Worm (Caenorhabditis elegans): Measurements from ENCODE around the gene C32B5.6.

C32B5.6 gene

ce11 chrII:950374-950773 lies 17.8 kb upstream of the C32B5.6 start:
- TF ChIP-seq isw-1 (GFP tag; IDR thresholded peaks at IDR 0.05) (peak; percentile 19; the same call in 1 of the 2 replicates), lin-14 (GFP tag; optimal IDR thresholded peaks at IDR 0.05) (peak; percentile 56), mep-1 (tag; optimal IDR thresholded peaks at IDR 0.05) (no peak), egl-27 (tag; optimal IDR thresholded peaks at IDR 0.05) (no peak), ceh-82 (tag; optimal IDR thresholded peaks at IDR 0.05) (peak in 2 of 3 experiments; percentile 19 to 45), nhr-20 (tag; optimal IDR thresholded peaks at IDR 0.05) (no peak), fkh-10 (GFP tag; optimal IDR thresholded peaks at IDR 0.05) (no peak), unc-86 (tag; optimal IDR thresholded peaks at IDR 0.05) (peak; percentile 21), fkh-8 (tag; optimal IDR thresholded peaks at IDR 0.05) (peak; percentile 52), zip-4 (GFP tag; optimal IDR thresholded peaks at IDR 0.05) (peak; percentile 48), lin-35 (GFP tag; optimal IDR thresholded peaks at IDR 0.05) (peak in 1 of 2 experiments; percentile 2), grh-1 (GFP tag; IDR thresholded peaks at IDR 0.05) (no peak), dpl-1 (GFP tag; optimal IDR thresholded peaks at IDR 0.05) (peak in 1 of 3 experiments; percentile 17), ama-1 (optimal IDR thresholded peaks at IDR 0.05) (no peak)

DNA sequence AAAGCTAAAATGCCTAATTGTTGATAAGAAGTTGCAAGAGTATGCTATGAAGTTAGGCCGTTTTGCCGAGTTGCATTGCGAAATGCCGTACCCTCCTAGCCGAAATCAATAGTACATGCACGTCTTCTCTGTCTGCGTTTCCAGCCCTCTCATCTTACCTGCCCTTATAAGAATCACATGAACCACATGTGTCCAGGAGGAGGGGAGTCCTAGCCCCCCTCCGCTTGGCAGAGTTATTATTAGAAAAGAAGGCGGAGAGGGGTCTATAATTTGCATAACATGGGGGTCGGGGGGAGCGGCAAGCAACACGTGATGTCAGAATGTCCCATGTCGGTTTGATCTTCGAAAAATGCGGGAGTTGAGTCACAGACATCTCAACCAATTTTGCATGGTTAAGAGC lies 15.2 kb upstream of the C32B5.6 start:
- TF ChIP-seq nhr-12 (tag; optimal IDR thresholded peaks at IDR 0.05) (no peak), efl-1 (optimal IDR thresholded peaks at IDR 0.05) (no peak), efl-1 (GFP tag; optimal IDR thresholded peaks at IDR 0.05 in 1 of 2) (peak in 1 of 2 experiments; percentile 59), ceh-63 (GFP tag; optimal IDR thresholded peaks at IDR 0.05) (no peak), fkh-8 (tag; optimal IDR thresholded peaks at IDR 0.05) (peak; percentile 9), egl-27 (tag; optimal IDR thresholded peaks at IDR 0.05) (no peak), ceh-82 (tag; optimal IDR thresholded peaks at IDR 0.05) (peak in 1 of 3 experiments; percentile 5), sup-37 (GFP tag; optimal IDR thresholded peaks at IDR 0.05) (no peak), lin-14 (GFP tag; optimal IDR thresholded peaks at IDR 0.05) (peak; percentile 31), snpc-4 (tag; optimal IDR thresholded peaks at IDR 0.05) (no peak)

ce11 chrII:954626-955025 lies 13.6 kb upstream of the C32B5.6 start, which contains the start of gene fbxc-7:
Gene fbxc-7, plus strand, starts transcription at chrII:954926.
- TF ChIP-seq elt-2 (tag; optimal IDR thresholded peaks at IDR 0.05), result peak; percentile 15

- TF ChIP-seq C16A3.4 (tag; optimal IDR thresholded peaks at IDR 0.05) (no peak), ceh-8 (GFP tag; optimal IDR thresholded peaks at IDR 0.05) (no peak), alr-1 (tag; optimal IDR thresholded peaks at IDR 0.05; ENCODE audit: borderline replicate concordance) (no peak), nhr-11 (tag; optimal IDR thresholded peaks at IDR 0.05) (no peak), nhr-237 (tag; optimal IDR thresholded peaks at IDR 0.05) (no peak), egl-27 (tag; optimal IDR thresholded peaks at IDR 0.05) (no peak), efl-1 (optimal IDR thresholded peaks at IDR 0.05) (no peak), efl-1 (GFP tag; optimal IDR thresholded peaks at IDR 0.05 in 1 of 2) (no peak)
Measured at ce11 chrII:958618-959017, 9.6 kb upstream of the C32B5.6 start, which contains the start of gene sdz-4. Gene sdz-4, plus strand, starts transcription at chrII:958918.

- TF ChIP-seq egl-13 (tag; optimal IDR thresholded peaks at IDR 0.05) (no peak), C16A3.4 (tag; optimal IDR thresholded peaks at IDR 0.05) (no peak), aly-2 (tag; optimal IDR thresholded peaks at IDR 0.05) (no peak), mdl-1 (tag; optimal IDR thresholded peaks at IDR 0.05) (no peak), lin-39 (tag; optimal IDR thresholded peaks at IDR 0.05) (no peak), hpl-2 (GFP tag; optimal IDR thresholded peaks at IDR 0.05) (no peak), mep-1 (tag; optimal IDR thresholded peaks at IDR 0.05) (no peak), unc-86 (tag; optimal IDR thresholded peaks at IDR 0.05) (no peak), lin-15B (tag; optimal IDR thresholded peaks at IDR 0.05) (no peak), nhr-12 (tag; optimal IDR thresholded peaks at IDR 0.05) (no peak), lin-13 (GFP tag; optimal IDR thresholded peaks at IDR 0.05) (no peak), blmp-1 (tag; optimal IDR thresholded peaks at IDR 0.05) (no peak), nhr-19 (GFP tag; conservative IDR thresholded peaks at IDR 0.05) (no peak)
Measured at ce11 chrII:960218-960617, 8.0 kb upstream of the C32B5.6 start, which contains the start of the genes C32B5.18 and C32B5.7. Gene C32B5.18, plus strand, starts transcription at chrII:960518. Gene C32B5.7, plus strand, starts transcription at chrII:960528.
